Worm (Caenorhabditis elegans): ENCODE measurements around the gene emb-1.

DNA sequence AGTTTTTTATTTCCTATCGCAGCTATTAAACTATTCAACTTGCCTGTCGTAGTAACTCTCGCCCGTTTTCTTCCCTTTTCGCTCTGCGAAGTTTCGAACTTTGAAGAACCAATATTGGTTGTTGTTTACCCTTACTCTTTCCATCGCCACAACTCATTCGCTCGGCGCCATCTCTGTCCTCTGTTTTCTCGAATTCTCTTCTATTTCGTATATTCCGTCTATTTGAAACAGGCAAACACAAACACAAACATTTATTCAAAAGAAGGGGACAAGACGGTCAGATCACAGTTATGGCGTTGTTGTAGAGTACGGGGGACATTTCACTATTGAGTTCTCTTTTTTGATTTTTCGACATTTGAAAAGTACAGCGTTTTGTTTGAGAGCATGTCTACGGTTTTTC is 49.5 kb downstream of the emb-1 start:
- TF ChIP-seq ztf-1 (GFP tag; conservative IDR thresholded peaks at IDR 0.05) = no peak
- TF ChIP-seq lsy-2 (tag; optimal IDR thresholded peaks at IDR 0.05) = no peak
- no peak for TF ChIP-seq elt-3 (tag; optimal IDR thresholded peaks at IDR 0.05)
- no peak for TF ChIP-seq snpc-4 (tag; optimal IDR thresholded peaks at IDR 0.05)
- TF ChIP-seq lin-39 (tag; optimal IDR thresholded peaks at IDR 0.05) = no peak

All from whole organism, L2 larva.